Worm (Caenorhabditis elegans) whole organism, young adult: ENCODE data around the gene F26H11.8.

Experiments used
- akir-1 ChIP-seq: fragments of 200-800 bp; sonication (Bioruptor generic); optimal IDR thresholded peaks from 2 replicates; lab custom pipeline; 2018; ENCODE audit warnings: mild to moderate bottlenecking, missing genetic modification characterization, moderate library complexity, missing compliant biosample characterization
- ama-1 ChIP-seq, 3 experiments: fragments of 150-350 bp in 1 of 3; sonication (generic microtip) in 2 of 3; optimal IDR thresholded peaks; 2 replicates each; lab custom pipeline; 2014 to 2018; ENCODE audit warnings: missing biosample characterization in 2 of 3, missing genetic modification characterization in 2 of 3, missing genetic modification reagents in 2 of 3
- attf-5 ChIP-seq: fragments of 200-800 bp; sonication (Bioruptor generic); optimal IDR thresholded peaks from 2 replicates; lab custom pipeline; 2018; ENCODE audit warnings: mild to moderate bottlenecking, missing genetic modification characterization, missing compliant biosample characterization
- bed-2 ChIP-seq: fragments of 200-800 bp; sonication (Bioruptor generic); IDR thresholded peaks from 2 replicates; pipeline ENCODE4 v1.3.6; 2022; ENCODE audit warnings: missing genetic modification reagents, missing genetic modification characterization, missing compliant biosample characterization
- cebp-2 ChIP-seq: fragments of 200-800 bp; sonication (Bioruptor generic); IDR thresholded peaks from 2 replicates; pipeline ENCODE4 v1.3.6; 2022; ENCODE audit warnings: missing genetic modification characterization, missing compliant biosample characterization
- ceh-91 ChIP-seq: fragments of 200-800 bp; sonication (Bioruptor generic); IDR thresholded peaks from 2 replicates; pipeline ENCODE4 v1.3.6; 2022; ENCODE audit warnings: missing genetic modification reagents, missing genetic modification characterization, missing compliant biosample characterization
- let-526 ChIP-seq: fragments of 200-800 bp; sonication (Bioruptor generic); IDR thresholded peaks from 2 replicates; pipeline ENCODE4 v1.3.6; 2022; ENCODE audit warnings: missing genetic modification reagents, missing genetic modification characterization, missing compliant biosample characterization
- madf-10 ChIP-seq: sonication (generic microtip); optimal IDR thresholded peaks from 2 replicates; lab custom pipeline; 2016; ENCODE audit warnings: mild to moderate bottlenecking, missing genetic modification characterization, missing compliant biosample characterization
- nfya-1 ChIP-seq: sonication (generic microtip); optimal IDR thresholded peaks from 2 replicates; lab custom pipeline; 2017; ENCODE audit warnings: antibody characterized with exemption, missing compliant biosample characterization, missing genetic modification characterization, borderline replicate concordance; ENCODE audit not compliant: insufficient read depth
- nhr-90 ChIP-seq: sonication (generic microtip); optimal IDR thresholded peaks from 2 replicates; lab custom pipeline; 2016; ENCODE audit warnings: missing genotype, mild to moderate bottlenecking, missing genetic modification characterization, missing compliant biosample characterization
- snpc-1.3 ChIP-seq: sonication (generic microtip); optimal IDR thresholded peaks from 2 replicates; lab custom pipeline; 2017; ENCODE audit warnings: missing genetic modification characterization, mild to moderate bottlenecking, missing compliant biosample characterization, antibody characterized with exemption, moderate library complexity, missing genotype, missing genetic modification reagents; ENCODE audit not compliant: insufficient read depth
- unc-62 ChIP-seq: fragments of 150-350 bp; optimal IDR thresholded peaks from 2 replicates; lab custom pipeline; 2014; ENCODE audit warnings: missing biosample characterization, missing genetic modification reagents, missing genetic modification characterization
- ztf-3 ChIP-seq: fragments of 200-800 bp; sonication (Bioruptor generic); optimal IDR thresholded peaks from 2 replicates; lab custom pipeline; 2018; ENCODE audit warnings: mild to moderate bottlenecking, missing genetic modification characterization, missing compliant biosample characterization

DNA sequence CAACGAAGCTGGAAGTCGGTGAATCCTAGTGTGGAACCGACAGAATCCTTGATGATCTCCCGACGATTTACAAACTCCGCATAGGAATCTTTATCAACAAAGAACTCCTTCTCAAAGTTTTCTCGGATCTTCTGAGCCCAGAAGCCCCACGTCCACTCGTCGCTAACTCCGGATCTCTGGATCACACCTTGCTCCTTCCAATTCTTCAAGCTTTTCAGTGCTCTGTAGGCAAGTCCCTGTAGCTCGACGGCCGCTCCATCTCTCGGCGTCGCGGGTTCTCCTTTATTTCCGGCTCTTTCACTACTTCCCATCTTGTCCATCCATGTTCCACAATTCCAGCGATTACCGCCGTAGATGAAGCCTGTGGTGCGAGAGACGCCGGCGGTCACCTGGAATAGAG, 37.0 kb upstream of the F26H11.8 start:
- TF ChIP-seq ztf-3 (no peak), ceh-91 (GFP tag; lab: Robert Waterston, UW) (no peak), nfya-1 (tag; lab: Kevin White, UChicago) (no peak), bed-2 (GFP tag; lab: Robert Waterston, UW) (no peak), nhr-90 (tag; lab: Kevin White, UChicago) (no peak), let-526 (GFP tag; lab: Robert Waterston, UW) (no peak), snpc-1.3 (tag; lab: Kevin White, UChicago) (no peak), attf-5 (no peak), cebp-2 (no peak), madf-10 (tag; lab: Kevin White, UChicago) (no peak), akir-1 (GFP tag; lab: Kevin White, UChicago) (no peak), unc-62 (GFP tag; lab: Kevin White, UChicago) (no peak), ama-1 (optimal IDR thresholded peaks at IDR 0.05; lab: Kevin White, UChicago) (no peak), ama-1 (GFP tag; optimal IDR thresholded peaks at IDR 0.05; lab: Kevin White, UChicago) (no peak)
